Fruit fly (Drosophila melanogaster) Kc167 (cell line): ENCODE measurements around the gene I-t.

ENCODE experiments used
- Myc ChIP-seq: fragments of >200 bp; optimal IDR thresholded peaks from 2 replicates; lab custom pipeline; 2017; ENCODE audit warnings: missing external identifiers
- h ChIP-seq: fragments of >200 bp; optimal IDR thresholded peaks from 3 replicates; lab custom pipeline; 2018; ENCODE audit warnings: missing external identifiers
- ttk ChIP-seq: sonication (Bioruptor generic); optimal IDR thresholded peaks from 2 replicates; lab custom pipeline; 2017; ENCODE audit warnings: missing external identifiers

dm6 chr3R:11691747-11692146 lies 12.1 kb upstream of the I-t start, which contains the start of gene CG18765:
- TF ChIP-seq h (lab: Kevin White, UChicago) (no peak), Myc (lab: Kevin White, UChicago) (no peak), ttk (no peak)
